Worm (Caenorhabditis elegans) whole organism, L2 larva: Measurements from ENCODE around the gene F38E9.6.

ENCODE experiments used
- C34F6.9 ChIP-seq: fragments of 150-350 bp; optimal IDR thresholded peaks from 2 replicates; lab custom pipeline; 2014; ENCODE audit warnings: missing biosample characterization, missing genetic modification characterization
- ZK546.5 ChIP-seq: sonication (generic microtip); optimal IDR thresholded peaks from 2 replicates; lab custom pipeline; 2017; ENCODE audit warnings: missing biosample characterization, missing genetic modification characterization
- dmd-4 ChIP-seq: sonication (generic microtip); optimal IDR thresholded peaks from 2 replicates; lab custom pipeline; 2017; ENCODE audit warnings: missing biosample characterization, missing genetic modification characterization
- fos-1 ChIP-seq: fragments of 150-350 bp; optimal IDR thresholded peaks from 2 replicates; lab custom pipeline; 2014; ENCODE audit warnings: missing biosample characterization, missing genetic modification characterization
- lin-13 ChIP-seq: fragments of 150-350 bp; optimal IDR thresholded peaks from 2 replicates; lab custom pipeline; 2014; ENCODE audit warnings: missing biosample characterization, missing genetic modification reagents, missing genetic modification characterization
- lin-39 ChIP-seq: fragments of 150-350 bp; optimal IDR thresholded peaks from 2 replicates; lab custom pipeline; 2014; ENCODE audit warnings: missing biosample characterization, missing genetic modification reagents, missing genetic modification characterization
- mdl-1 ChIP-seq, 2 experiments: fragments of 150-350 bp in 1 of 2; sonication (generic microtip) in 1 of 2; optimal IDR thresholded peaks; 2 replicates each; lab custom pipeline; 2017; ENCODE audit warnings: missing biosample characterization in 2 of 2, missing genetic modification characterization in 2 of 2
- nhr-10 ChIP-seq: sonication (generic microtip); optimal IDR thresholded peaks from 2 replicates; lab custom pipeline; 2017; ENCODE audit warnings: missing biosample characterization, missing genetic modification characterization
- nhr-21 ChIP-seq: fragments of 150-350 bp; optimal IDR thresholded peaks from 2 replicates; lab custom pipeline; 2014; ENCODE audit warnings: missing biosample characterization, missing genetic modification characterization
- nhr-23 ChIP-seq: fragments of 150-350 bp; optimal IDR thresholded peaks from 2 replicates; lab custom pipeline; 2014; ENCODE audit warnings: missing biosample characterization, missing genetic modification reagents, missing genetic modification characterization
- nhr-77 ChIP-seq: fragments of 150-350 bp; optimal IDR thresholded peaks from 2 replicates; lab custom pipeline; 2014; ENCODE audit warnings: missing biosample characterization, missing genetic modification characterization
- sma-9 ChIP-seq, 2 experiments: fragments of 150-350 bp in 1 of 2; sonication (generic microtip) in 1 of 2; optimal IDR thresholded peaks; 2 replicates each; lab custom pipeline; 2014 to 2016; ENCODE audit warnings: missing genetic modification characterization in 2 of 2, mild to moderate bottlenecking in 1 of 2, missing biosample characterization in 1 of 2, missing compliant biosample characterization in 1 of 2, missing genetic modification reagents in 1 of 2, moderate library complexity in 1 of 2

DNA sequence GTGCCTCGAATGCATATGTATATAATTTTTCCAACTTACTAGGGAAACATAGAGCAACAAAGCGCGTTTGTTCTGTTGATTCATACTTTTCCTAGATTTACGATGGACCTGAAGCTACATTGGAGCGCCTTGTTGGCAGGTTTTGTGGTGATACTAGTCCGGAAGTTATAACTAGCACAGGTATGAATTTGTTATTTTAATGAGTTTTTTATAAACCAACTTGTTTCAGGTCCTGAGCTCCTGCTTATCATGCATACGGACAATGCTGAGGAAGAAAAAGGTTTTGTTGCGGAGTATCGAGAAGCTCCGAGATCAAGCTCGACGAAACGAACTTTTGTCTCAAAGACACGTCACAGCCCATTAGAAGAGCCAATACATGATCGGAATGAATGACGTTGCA is 38.5 kb downstream of the F38E9.6 start, which contains the start of gene F38E9.1:
- TF ChIP-seq mdl-1 (tag; optimal IDR thresholded peaks at IDR 0.05; lab: Kevin White, UChicago) (no peak), fos-1 (tag; lab: Kevin White, UChicago) (no peak), nhr-10 (tag; lab: Kevin White, UChicago) (no peak), ZK546.5 (no peak), sma-9 (GFP tag; optimal IDR thresholded peaks at IDR 0.05; lab: Kevin White, UChicago) (no peak), sma-9 (tag; optimal IDR thresholded peaks at IDR 0.05; lab: Kevin White, UChicago) (no peak), C34F6.9 (no peak), nhr-23 (tag; lab: Kevin White, UChicago) (no peak), nhr-21 (no peak), nhr-77 (tag; lab: Kevin White, UChicago) (no peak), lin-39 (tag; lab: Kevin White, UChicago) (no peak), dmd-4 (no peak), lin-13 (GFP tag; lab: Kevin White, UChicago) (no peak)
